Fruit fly (Drosophila melanogaster) whole organism, prepupa: ENCODE results near the gene Exn.
A peak's percentile ranks its signal among the peaks of the same experiment; 100 is the strongest.

Experiments
- Blimp-1 ChIP-seq: fragments of 200-800 bp; sonication (Bioruptor generic); optimal IDR thresholded peaks from 3 replicates; lab custom pipeline; 2017; ENCODE audit warnings: missing biosample characterization, missing genetic modification characterization, mild to moderate bottlenecking, moderate library complexity, missing genetic modification reagents
- CG10631 ChIP-seq: fragments of 200-800 bp; sonication (Bioruptor generic); optimal IDR thresholded peaks from 2 replicates; lab custom pipeline; 2016; ENCODE audit warnings: missing biosample characterization, missing genetic modification characterization
- CG10669 ChIP-seq: fragments of 200-800 bp; sonication (Bioruptor generic); optimal IDR thresholded peaks from 3 replicates; lab custom pipeline; 2018; ENCODE audit warnings: missing biosample characterization, mild to moderate bottlenecking, missing genetic modification characterization, moderate library complexity
- CG11294 ChIP-seq: fragments of 200-800 bp; sonication (Bioruptor generic); IDR thresholded peaks from 2 replicates; pipeline ENCODE4 v1.3.6; 2022; ENCODE audit warnings: missing biosample characterization, missing genetic modification characterization
- CG11762 ChIP-seq: fragments of 200-800 bp; sonication (Bioruptor generic); optimal IDR thresholded peaks from 3 replicates; lab custom pipeline; 2016; ENCODE audit warnings: missing biosample characterization, missing genetic modification characterization; ENCODE audit not compliant: insufficient read depth
- CG11902 ChIP-seq: fragments of 200-800 bp; sonication (Bioruptor generic); optimal IDR thresholded peaks from 3 replicates; lab custom pipeline; 2016; ENCODE audit warnings: missing biosample characterization, missing genetic modification characterization
- CG1621 ChIP-seq: fragments of 200-800 bp; sonication (Bioruptor generic); optimal IDR thresholded peaks from 3 replicates; lab custom pipeline; 2018; ENCODE audit warnings: missing biosample characterization, mild to moderate bottlenecking, missing genetic modification characterization
- CG16779 ChIP-seq: fragments of 200-800 bp; sonication (Bioruptor generic); optimal IDR thresholded peaks from 3 replicates; lab custom pipeline; 2017; ENCODE audit warnings: missing biosample characterization, mild to moderate bottlenecking, missing genetic modification characterization
- CG3032 ChIP-seq: fragments of 200-800 bp; optimal IDR thresholded peaks from 2 replicates; lab custom pipeline; 2019; ENCODE audit warnings: missing biosample characterization, mild to moderate bottlenecking, missing genetic modification characterization, moderate library complexity
- CG31627 ChIP-seq: fragments of 200-800 bp; sonication (Bioruptor generic); optimal IDR thresholded peaks from 3 replicates; lab custom pipeline; 2016; ENCODE audit warnings: missing biosample characterization, missing genetic modification characterization
- CG32006 ChIP-seq: fragments of 200-800 bp; sonication (Bioruptor generic); optimal IDR thresholded peaks from 3 replicates; lab custom pipeline; 2017; ENCODE audit warnings: missing biosample characterization, mild to moderate bottlenecking, missing genetic modification characterization
- CG34406 ChIP-seq: fragments of 200-800 bp; sonication (Bioruptor generic); optimal IDR thresholded peaks from 3 replicates; lab custom pipeline; 2016; ENCODE audit warnings: missing biosample characterization, missing genetic modification characterization
- CG6163 ChIP-seq: fragments of 200-800 bp; sonication (Bioruptor generic); IDR thresholded peaks from 3 replicates; pipeline ENCODE4 v1.3.6; 2022; ENCODE audit warnings: missing biosample characterization, missing genetic modification characterization
- CG6276 ChIP-seq: fragments of 200-800 bp; sonication (Bioruptor generic); optimal IDR thresholded peaks from 2 replicates; lab custom pipeline; 2017; ENCODE audit warnings: missing biosample characterization, mild to moderate bottlenecking, missing genetic modification characterization
- CG7368 ChIP-seq: fragments of 200-800 bp; sonication (Bioruptor generic); optimal IDR thresholded peaks from 3 replicates; lab custom pipeline; 2016; ENCODE audit warnings: missing biosample characterization, missing genetic modification characterization
- CG8119 ChIP-seq: fragments of 200-800 bp; sonication (Bioruptor generic); IDR thresholded peaks from 3 replicates; pipeline ENCODE4 v1.3.6; 2022; ENCODE audit warnings: missing biosample characterization, missing genetic modification characterization
- CG8319 ChIP-seq: fragments of 200-800 bp; sonication (Bioruptor generic); optimal IDR thresholded peaks from 3 replicates; lab custom pipeline; 2016; ENCODE audit warnings: missing biosample characterization, missing genetic modification characterization
- CG8632 ChIP-seq: fragments of 200-800 bp; sonication (Bioruptor generic); optimal IDR thresholded peaks from 3 replicates; lab custom pipeline; 2016; ENCODE audit warnings: missing biosample characterization, missing genetic modification characterization
- CG9139 ChIP-seq: fragments of 200-800 bp; sonication (Bioruptor generic); optimal IDR thresholded peaks from 3 replicates; lab custom pipeline; 2017; ENCODE audit warnings: missing biosample characterization, mild to moderate bottlenecking, missing genetic modification characterization
- Eip78C ChIP-seq: fragments of 200-800 bp; sonication (Bioruptor generic); peaks from one replicate; lab custom pipeline; 2016; ENCODE audit warnings: missing biosample characterization, missing genetic modification characterization
- Ets21C ChIP-seq: fragments of 200-800 bp; sonication (Bioruptor generic); optimal IDR thresholded peaks from 3 replicates; lab custom pipeline; 2016; ENCODE audit warnings: missing biosample characterization, missing genetic modification characterization
- Ets96B ChIP-seq: fragments of 200-800 bp; optimal IDR thresholded peaks from 2 replicates; lab custom pipeline; 2019; ENCODE audit warnings: missing biosample characterization, mild to moderate bottlenecking, missing genetic modification characterization, moderate library complexity
- Gug ChIP-seq: fragments of 200-800 bp; sonication (Bioruptor generic); IDR thresholded peaks from 2 replicates; pipeline ENCODE4 v1.3.6; 2022; ENCODE audit warnings: missing biosample characterization, missing genetic modification characterization
- Hr38 ChIP-seq: sonication (Bioruptor generic); optimal IDR thresholded peaks from 2 replicates; lab custom pipeline; 2016; ENCODE audit warnings: missing biosample characterization, missing genetic modification characterization
- Hr39 ChIP-seq: fragments of 200-800 bp; sonication (Bioruptor generic); optimal IDR thresholded peaks from 2 replicates; lab custom pipeline; 2016; ENCODE audit warnings: missing biosample characterization, missing genetic modification characterization
- Lpt ChIP-seq: fragments of 200-800 bp; sonication (Bioruptor generic); optimal IDR thresholded peaks from 3 replicates; lab custom pipeline; 2016; ENCODE audit warnings: missing biosample characterization, missing genetic modification characterization
- Met ChIP-seq: fragments of 200-800 bp; sonication (Bioruptor generic); optimal IDR thresholded peaks from 3 replicates; lab custom pipeline; 2016; ENCODE audit warnings: missing biosample characterization, missing genetic modification characterization
- OdsH ChIP-seq: fragments of 200-800 bp; sonication (Bioruptor generic); optimal IDR thresholded peaks from 3 replicates; lab custom pipeline; 2016; ENCODE audit warnings: missing biosample characterization, missing genetic modification characterization
- Sox14 ChIP-seq: fragments of 200-800 bp; sonication (Bioruptor generic); optimal IDR thresholded peaks from 3 replicates; lab custom pipeline; 2016; ENCODE audit warnings: missing biosample characterization, missing genetic modification characterization
- Sox15 ChIP-seq: fragments of 200-800 bp; sonication (Bioruptor generic); optimal IDR thresholded peaks from 3 replicates; lab custom pipeline; 2016; ENCODE audit warnings: missing biosample characterization, missing genetic modification characterization
- achi ChIP-seq: fragments of 200-800 bp; sonication (Bioruptor generic); optimal IDR thresholded peaks from 3 replicates; lab custom pipeline; 2016; ENCODE audit warnings: missing biosample characterization, missing genetic modification characterization
- acj6 ChIP-seq: fragments of 200-800 bp; sonication (Bioruptor generic); optimal IDR thresholded peaks from 3 replicates; lab custom pipeline; 2016; ENCODE audit warnings: missing biosample characterization, missing genetic modification characterization
- cyc ChIP-seq: fragments of 200-800 bp; sonication (Bioruptor generic); optimal IDR thresholded peaks from 3 replicates; lab custom pipeline; 2016; ENCODE audit warnings: missing biosample characterization, missing genetic modification characterization
- dac ChIP-seq: fragments of 200-800 bp; sonication (Bioruptor generic); optimal IDR thresholded peaks from 2 replicates; lab custom pipeline; 2017; ENCODE audit warnings: missing biosample characterization, mild to moderate bottlenecking, missing genetic modification characterization
- dsx ChIP-seq: fragments of 200-800 bp; optimal IDR thresholded peaks from 3 replicates; lab custom pipeline; 2019; ENCODE audit warnings: missing biosample characterization, mild to moderate bottlenecking, missing genetic modification characterization, moderate library complexity; ENCODE audit not compliant: poor library complexity, severe bottlenecking
- eg ChIP-seq: fragments of 200-800 bp; sonication (Bioruptor generic); IDR thresholded peaks from 3 replicates; pipeline ENCODE4 v1.3.6; 2022; ENCODE audit warnings: missing biosample characterization, missing genetic modification characterization
- esn ChIP-seq: fragments of 200-800 bp; sonication (Bioruptor generic); optimal IDR thresholded peaks from 2 replicates; lab custom pipeline; 2016; ENCODE audit warnings: missing biosample characterization, mild to moderate bottlenecking, missing genetic modification characterization, moderate library complexity
- fd59A ChIP-seq: fragments of 200-800 bp; sonication (Bioruptor generic); optimal IDR thresholded peaks from 2 replicates; lab custom pipeline; 2017; ENCODE audit warnings: missing biosample characterization, mild to moderate bottlenecking, missing genetic modification characterization, missing genetic modification reagents
- fkh ChIP-seq: fragments of 200-800 bp; sonication (Bioruptor generic); optimal IDR thresholded peaks from 3 replicates; lab custom pipeline; 2017; ENCODE audit warnings: missing biosample characterization, mild to moderate bottlenecking, missing genetic modification characterization, moderate library complexity
- lz ChIP-seq: fragments of 200-800 bp; sonication (Bioruptor generic); optimal IDR thresholded peaks from 3 replicates; lab custom pipeline; 2016; ENCODE audit warnings: missing biosample characterization, missing genetic modification characterization
- net ChIP-seq: fragments of 200-800 bp; sonication (Bioruptor generic); optimal IDR thresholded peaks from 3 replicates; lab custom pipeline; 2016; ENCODE audit warnings: missing biosample characterization, missing genetic modification characterization
- salr ChIP-seq, 2 experiments: fragments of 200-800 bp; sonication (Bioruptor generic); optimal IDR thresholded peaks; 3 replicates each; lab custom pipeline; 2016 to 2018; ENCODE audit warnings: missing biosample characterization in 2 of 2, missing genetic modification characterization in 2 of 2, mild to moderate bottlenecking in 1 of 2
- ss ChIP-seq, 2 experiments: fragments of 200-800 bp; sonication (Bioruptor generic); optimal IDR thresholded peaks; 2 replicates in 1 of 2; 3 replicates in 1 of 2; lab custom pipeline; 2017 to 2018; ENCODE audit warnings: mild to moderate bottlenecking in 2 of 2, missing biosample characterization in 2 of 2, missing genetic modification characterization in 2 of 2, moderate library complexity in 1 of 2
- topi ChIP-seq: fragments of 200-800 bp; sonication (Bioruptor generic); optimal IDR thresholded peaks from 3 replicates; lab custom pipeline; 2016; ENCODE audit warnings: missing biosample characterization, missing genetic modification characterization
- vri ChIP-seq: fragments of 200-800 bp; sonication (Bioruptor generic); optimal IDR thresholded peaks from 3 replicates; lab custom pipeline; 2016; ENCODE audit warnings: missing biosample characterization, mild to moderate bottlenecking, missing genetic modification characterization

Gene Exn

DNA sequence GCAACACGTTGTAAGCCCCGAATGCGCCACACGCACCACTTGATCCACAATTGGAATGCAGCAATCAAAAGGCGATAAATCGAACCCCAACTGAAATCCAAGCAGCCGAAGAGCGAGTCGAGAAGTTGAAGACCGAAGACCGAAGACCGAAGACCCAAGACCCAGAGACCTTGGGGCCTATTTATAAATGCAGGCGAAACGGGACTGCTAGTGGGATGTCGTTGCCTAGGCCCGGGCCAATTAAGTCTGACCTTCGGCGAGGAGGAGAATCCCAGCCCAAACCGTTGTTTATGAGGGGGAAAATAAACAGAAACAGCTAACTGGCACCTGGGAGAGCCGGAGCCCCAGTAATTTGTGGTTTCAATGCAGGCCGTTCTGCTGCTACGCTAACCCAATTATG lies 33.1 kb upstream of the Exn start:
- TF ChIP-seq CG1621 (tag; lab: Kevin White, UChicago), result peak; percentile 26
- no peak for TF ChIP-seq CG7368 (GFP tag; lab: Kevin White, UChicago)
- no peak for TF ChIP-seq dac (GFP tag; lab: Kevin White, UChicago)
- peak in 1 of 2 experiments; percentile 87 for TF ChIP-seq ss (GFP tag; optimal IDR thresholded peaks at IDR 0.05; lab: Kevin White, UChicago)
- no peak for TF ChIP-seq eg (GFP tag; lab: Robert Waterston, UW)
- TF ChIP-seq topi (GFP tag; lab: Kevin White, UChicago), result no peak
- no peak for TF ChIP-seq Sox15 (GFP tag; lab: Kevin White, UChicago)
- TF ChIP-seq, all 60 proteins: peak for 2

DNA sequence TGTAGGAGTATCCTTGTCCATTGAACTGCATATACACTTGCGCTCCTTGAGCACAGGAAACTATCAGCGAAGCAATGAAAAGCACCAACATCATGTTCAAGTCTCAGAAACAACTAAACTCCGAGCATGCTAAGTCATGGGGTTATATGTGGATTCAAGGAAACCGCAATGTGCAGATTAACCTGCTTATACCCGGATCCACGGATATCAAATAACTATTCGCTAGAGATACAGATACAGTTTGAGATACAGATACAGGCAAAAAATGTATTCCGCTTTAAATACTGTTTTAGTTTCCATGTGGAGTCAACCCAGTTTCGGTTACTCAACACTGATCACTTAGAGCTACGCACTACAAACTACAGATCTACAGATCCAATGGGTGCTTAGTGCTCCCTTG lies 31.0 kb upstream of the Exn start, which contains the start of gene CG13022:
Gene CG13022 (minus strand): TSS at position 101 of the 400 bp plus-strand sequence.
- TF ChIP-seq CG3032 (tag; lab: Kevin White, UChicago) (no peak), CG10631 (GFP tag; lab: Kevin White, UChicago) (no peak), Hr38 (GFP tag; lab: Kevin White, UChicago) (no peak), acj6 (GFP tag; lab: Kevin White, UChicago) (no peak), Sox15 (GFP tag; lab: Kevin White, UChicago) (no peak), Eip78C (GFP tag; lab: Kevin White, UChicago) (no peak), net (GFP tag; lab: Kevin White, UChicago) (no peak), CG11762 (no peak), CG7368 (GFP tag; lab: Kevin White, UChicago) (no peak), topi (GFP tag; lab: Kevin White, UChicago) (no peak), CG6276 (GFP tag; lab: Kevin White, UChicago) (no peak), CG16779 (tag; lab: Kevin White, UChicago) (no peak), Sox14 (no peak), CG32006 (GFP tag; lab: Kevin White, UChicago) (no peak), ss (GFP tag; optimal IDR thresholded peaks at IDR 0.05; lab: Kevin White, UChicago) (no peak)

DNA sequence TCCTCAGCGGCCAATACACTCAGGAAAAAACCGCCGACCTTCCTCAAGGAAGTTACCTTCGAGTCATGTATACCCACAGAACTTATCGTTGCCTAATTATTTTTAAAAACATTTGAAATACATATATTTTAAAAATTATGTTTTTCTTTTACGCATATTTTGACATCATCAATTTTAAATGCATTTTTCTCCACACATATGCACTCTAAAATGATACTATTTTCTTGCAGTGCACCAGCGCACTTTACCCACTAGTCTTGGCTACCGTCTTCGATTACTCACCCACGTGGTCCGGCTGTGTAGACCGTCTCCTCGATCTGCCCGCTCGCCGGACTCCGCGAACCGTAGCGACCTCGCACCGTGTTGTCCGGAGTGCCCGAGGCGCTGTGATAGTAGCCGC lies 28.5 kb upstream of the Exn start:
- peak; percentile 56 for TF ChIP-seq OdsH
- peak; percentile 49 for TF ChIP-seq fd59A (GFP tag; lab: Kevin White, UChicago)
- TF ChIP-seq CG31627, result peak; percentile 25
- TF ChIP-seq CG6163 (GFP tag; lab: Robert Waterston, UW), result peak; percentile 54
- peak; percentile 23 for TF ChIP-seq net (GFP tag; lab: Kevin White, UChicago)
- no peak for TF ChIP-seq cyc (GFP tag; lab: Kevin White, UChicago)
- peak; percentile 86 for TF ChIP-seq Eip78C (GFP tag; lab: Kevin White, UChicago)
- peak; percentile 17 for TF ChIP-seq CG9139 (GFP tag; lab: Kevin White, UChicago)
- peak; percentile 6 for TF ChIP-seq CG6276 (GFP tag; lab: Kevin White, UChicago)
- peak; percentile 42 for TF ChIP-seq CG8632 (GFP tag; lab: Kevin White, UChicago)
- no peak for TF ChIP-seq Lpt
- peak; percentile 0 for TF ChIP-seq dsx (GFP tag; lab: Kevin White, UChicago)
- peak; percentile 47 for TF ChIP-seq achi
- TF ChIP-seq fkh, result no peak
- TF ChIP-seq Ets21C (GFP tag; lab: Kevin White, UChicago), result no peak
- peak; percentile 37 for TF ChIP-seq Met (GFP tag; lab: Kevin White, UChicago)
- TF ChIP-seq Hr38 (GFP tag; lab: Kevin White, UChicago), result no peak
- TF ChIP-seq eg (GFP tag; lab: Robert Waterston, UW), result no peak
- peak; percentile 64 for TF ChIP-seq CG32006 (GFP tag; lab: Kevin White, UChicago)
- peak; percentile 33 for TF ChIP-seq Hr39 (GFP tag; lab: Kevin White, UChicago)
- peak; percentile 8 for TF ChIP-seq CG3032 (tag; lab: Kevin White, UChicago)
- no peak for TF ChIP-seq vri (GFP tag; lab: Kevin White, UChicago)
- TF ChIP-seq dac (GFP tag; lab: Kevin White, UChicago), result peak; percentile 11
- TF ChIP-seq CG1621 (tag; lab: Kevin White, UChicago), result peak; percentile 65
- TF ChIP-seq CG11902 (GFP tag; lab: Kevin White, UChicago), result no peak
- no peak for TF ChIP-seq CG16779 (tag; lab: Kevin White, UChicago)
- no peak for TF ChIP-seq CG11294
- no peak for TF ChIP-seq Sox15 (GFP tag; lab: Kevin White, UChicago)
- no peak for TF ChIP-seq Blimp-1 (GFP tag; lab: Kevin White, UChicago)
- TF ChIP-seq CG11762, result no peak
- TF ChIP-seq esn (GFP tag; lab: Kevin White, UChicago), result peak; percentile 43
- TF ChIP-seq Gug, result no peak
- TF ChIP-seq CG34406 (GFP tag; lab: Kevin White, UChicago), result peak; percentile 21
- peak; percentile 43 for TF ChIP-seq lz (GFP tag; lab: Kevin White, UChicago)
- no peak for TF ChIP-seq CG8319
- TF ChIP-seq salr (GFP tag; optimal IDR thresholded peaks at IDR 0.05; lab: Kevin White, UChicago), result peak in 1 of 2 experiments; percentile 6
- TF ChIP-seq CG10669, result no peak
- peak; percentile 45; the same call in 2 of the 3 replicates for TF ChIP-seq CG8119 (GFP tag; lab: Robert Waterston, UW)
- TF ChIP-seq Ets96B (tag; lab: Kevin White, UChicago), result peak; percentile 55
